Worm (Caenorhabditis elegans): ENCODE data around the gene npp-3.

Gene npp-3

DNA sequence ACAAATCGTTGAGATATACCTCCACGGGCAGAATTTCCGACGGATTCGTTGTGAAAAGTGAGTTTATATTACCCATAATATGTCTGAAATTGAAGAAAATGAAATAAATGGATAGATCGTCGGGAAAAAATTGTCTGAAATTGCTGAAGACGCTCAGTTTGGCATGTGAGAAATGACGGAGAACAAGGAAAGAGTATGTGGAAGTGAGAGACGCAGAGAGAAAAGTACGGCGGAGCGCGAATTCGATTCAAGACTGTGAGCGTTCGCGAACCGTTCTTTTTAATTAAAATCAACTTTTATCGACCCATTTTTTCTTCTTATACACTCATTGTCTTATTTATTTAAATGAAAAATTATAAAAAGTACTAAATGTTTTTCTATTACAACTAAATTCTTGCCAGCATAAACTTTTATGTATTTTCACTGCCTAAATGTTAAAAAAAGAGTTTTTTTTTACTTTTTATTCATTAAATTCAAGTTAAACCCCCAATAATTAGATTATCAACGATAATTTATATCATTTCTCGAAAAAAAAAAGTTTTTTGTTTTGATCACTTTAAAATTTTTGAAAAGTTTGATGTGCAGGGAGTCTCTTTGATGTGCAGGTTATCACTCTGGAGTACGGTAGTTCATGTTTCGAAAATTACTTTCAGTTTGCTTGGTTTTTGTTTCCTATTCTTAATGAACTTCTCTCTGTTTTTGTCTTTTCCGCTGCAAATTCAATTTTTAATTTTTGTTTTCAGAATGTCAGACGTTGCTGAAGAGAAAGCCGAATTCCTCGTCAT is 41.4 kb upstream of the npp-3 start, which contains the start of the genes vps-15 and hmg-12:
vps-15 (minus strand) TSS at position 83 of the 785 bp plus-strand sequence.
hmg-12 (plus strand) TSS at position 744 of the 785 bp plus-strand sequence.
- no peak for TF ChIP-seq sem-4 (tag; optimal IDR thresholded peaks at IDR 0.05)
- no peak for TF ChIP-seq elt-1 (tag; optimal IDR thresholded peaks at IDR 0.05)
- peak; percentile 3 to 90 for TF ChIP-seq lsy-2 (tag; optimal IDR thresholded peaks at IDR 0.05)
- no peak for TF ChIP-seq lin-39 (tag; optimal IDR thresholded peaks at IDR 0.05)
- TF ChIP-seq C34F6.9 (tag; optimal IDR thresholded peaks at IDR 0.05): peak; percentile 46
- no peak for TF ChIP-seq sma-9 (GFP tag; optimal IDR thresholded peaks at IDR 0.05)
- TF ChIP-seq sma-9 (tag; optimal IDR thresholded peaks at IDR 0.05): no peak
- TF ChIP-seq nhr-237 (tag; optimal IDR thresholded peaks at IDR 0.05): no peak
- no peak for TF ChIP-seq nhr-12 (tag; optimal IDR thresholded peaks at IDR 0.05)
- TF ChIP-seq unc-55 (GFP tag; optimal IDR thresholded peaks at IDR 0.05): peak; percentile 41
- no peak for TF ChIP-seq mdl-1 (tag; optimal IDR thresholded peaks at IDR 0.05)
- TF ChIP-seq gmeb-1 (tag; optimal IDR thresholded peaks at IDR 0.05): no peak
- no peak for TF ChIP-seq ceh-16 (tag; optimal IDR thresholded peaks at IDR 0.05)
- peak; percentile 62 for TF ChIP-seq ZK546.5 (tag; optimal IDR thresholded peaks at IDR 0.05)
- no peak for TF ChIP-seq nhr-21 (tag; optimal IDR thresholded peaks at IDR 0.05)
- TF ChIP-seq alr-1 (tag; optimal IDR thresholded peaks at IDR 0.05): no peak
- TF ChIP-seq lin-11 (tag; optimal IDR thresholded peaks at IDR 0.05): no peak
- no peak for TF ChIP-seq nhr-10 (tag; optimal IDR thresholded peaks at IDR 0.05)
- TF ChIP-seq nhr-77 (tag; optimal IDR thresholded peaks at IDR 0.05): no peak
- no peak for TF ChIP-seq skn-1 (tag; optimal IDR thresholded peaks at IDR 0.05)
- no peak for TF ChIP-seq crh-2 (tag; optimal IDR thresholded peaks at IDR 0.05)
- no peak for TF ChIP-seq aly-2 (tag; optimal IDR thresholded peaks at IDR 0.05)
- no peak for TF ChIP-seq peb-1 (tag; optimal IDR thresholded peaks at IDR 0.05)
- no peak for TF ChIP-seq elt-3 (tag; optimal IDR thresholded peaks at IDR 0.05)
- TF ChIP-seq dmd-4 (tag; optimal IDR thresholded peaks at IDR 0.05): no peak

DNA sequence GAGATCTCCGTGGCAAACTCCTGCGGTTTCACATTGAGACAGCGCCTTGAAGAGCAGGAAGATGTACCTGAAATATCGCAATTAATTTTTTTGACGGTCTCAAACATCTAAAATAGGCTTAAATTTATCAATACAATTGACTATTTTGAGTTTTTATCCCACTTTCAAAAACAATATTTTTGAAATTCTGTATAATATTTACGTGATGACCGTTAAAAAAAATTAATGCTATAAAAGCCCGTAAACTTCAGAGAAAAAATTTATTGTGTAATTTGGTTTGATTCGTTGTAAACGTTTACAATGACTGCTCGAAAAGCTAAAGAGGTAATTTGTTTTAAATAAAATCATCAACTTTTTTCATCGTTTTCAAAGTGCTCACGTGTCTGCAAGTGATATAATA is 39.7 kb upstream of the npp-3 start, which contains the start of gene ZK930.7:
ZK930.7 (plus strand) TSS at position 301 of the 400 bp plus-strand sequence.
- TF ChIP-seq ztf-1 (GFP tag; conservative IDR thresholded peaks at IDR 0.05) (no peak), peb-1 (tag; optimal IDR thresholded peaks at IDR 0.05) (no peak), nhr-10 (tag; optimal IDR thresholded peaks at IDR 0.05) (no peak), sma-9 (GFP tag; optimal IDR thresholded peaks at IDR 0.05) (no peak), sma-9 (tag; optimal IDR thresholded peaks at IDR 0.05) (no peak), ceh-16 (tag; optimal IDR thresholded peaks at IDR 0.05) (no peak), ztf-11 (tag; optimal IDR thresholded peaks at IDR 0.05) (no peak), mab-5 (tag; optimal IDR thresholded peaks at IDR 0.05) (no peak), nhr-12 (tag; optimal IDR thresholded peaks at IDR 0.05) (no peak), unc-55 (GFP tag; optimal IDR thresholded peaks at IDR 0.05) (no peak), F13H6.1 (tag; optimal IDR thresholded peaks at IDR 0.05) (no peak), alr-1 (tag; optimal IDR thresholded peaks at IDR 0.05) (no peak), unc-39 (tag; optimal IDR thresholded peaks at IDR 0.05) (no peak), lin-13 (GFP tag; optimal IDR thresholded peaks at IDR 0.05) (no peak), skn-1 (tag; optimal IDR thresholded peaks at IDR 0.05) (no peak), elt-1 (tag; optimal IDR thresholded peaks at IDR 0.05) (no peak), blmp-1 (tag; optimal IDR thresholded peaks at IDR 0.05; ENCODE audit: insufficient read depth) (no peak), ztf-4 (tag; optimal IDR thresholded peaks at IDR 0.05) (no peak), crh-2 (tag; optimal IDR thresholded peaks at IDR 0.05) (no peak), nhr-237 (tag; optimal IDR thresholded peaks at IDR 0.05) (no peak)

DNA sequence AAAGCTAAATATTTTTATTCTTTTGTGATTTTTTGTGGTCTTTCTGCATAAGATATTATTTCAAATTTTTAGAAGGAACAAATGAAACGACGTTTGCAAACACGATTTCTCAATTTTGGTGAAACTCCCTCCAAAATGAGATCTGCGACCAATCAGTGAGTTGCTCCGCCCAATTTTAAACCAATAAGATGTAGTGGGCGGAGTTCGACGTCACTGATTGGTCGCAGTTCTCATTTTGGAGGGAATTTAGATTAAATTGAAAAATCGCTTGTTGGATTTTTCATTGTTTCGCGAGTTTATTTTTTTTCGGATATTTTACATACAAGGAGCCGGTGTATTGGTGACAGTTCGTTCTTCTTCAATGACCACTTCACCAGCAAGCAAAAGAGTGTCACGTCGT is 36.0 kb upstream of the npp-3 start:
- TF ChIP-seq crh-2 (tag; optimal IDR thresholded peaks at IDR 0.05) (no peak), sem-4 (tag; optimal IDR thresholded peaks at IDR 0.05) (no peak), unc-55 (GFP tag; optimal IDR thresholded peaks at IDR 0.05) (no peak), ZK546.5 (tag; optimal IDR thresholded peaks at IDR 0.05) (no peak), mab-5 (tag; optimal IDR thresholded peaks at IDR 0.05) (no peak), egl-27 (tag; optimal IDR thresholded peaks at IDR 0.05) (no peak), nhr-10 (tag; optimal IDR thresholded peaks at IDR 0.05) (no peak), sma-3 (GFP tag; optimal IDR thresholded peaks at IDR 0.05) (no peak), nhr-237 (tag; optimal IDR thresholded peaks at IDR 0.05) (no peak), aly-2 (tag; optimal IDR thresholded peaks at IDR 0.05) (no peak), fos-1 (tag; optimal IDR thresholded peaks at IDR 0.05) (no peak), mbf-1 (tag; optimal IDR thresholded peaks at IDR 0.05) (no peak), elt-3 (tag; optimal IDR thresholded peaks at IDR 0.05) (no peak), unc-39 (tag; optimal IDR thresholded peaks at IDR 0.05) (no peak), nhr-23 (tag; optimal IDR thresholded peaks at IDR 0.05) (no peak), ztf-11 (tag; optimal IDR thresholded peaks at IDR 0.05) (no peak), lsy-2 (tag; optimal IDR thresholded peaks at IDR 0.05) (no peak)
